Worm (Caenorhabditis elegans): ENCODE results near the gene pnk-4.

pnk-4 gene

ce11 chrX:5087366-5087891 lies at the start of gene pnk-4:
TSS of gene pnk-4 (plus strand) at chrX:5087841.
- TF ChIP-seq dmd-6 (GFP tag; IDR thresholded peaks at IDR 0.05) (0 out of 2 replicates have a peak, but pooled peaks have one; percentile 7), hif-1 (tag; optimal IDR thresholded peaks at IDR 0.05) (no peak), ctbp-1 (GFP tag; IDR thresholded peaks at IDR 0.05) (no peak), tra-1 (GFP tag; IDR thresholded peaks at IDR 0.05) (no peak), zip-11 (GFP tag; IDR thresholded peaks at IDR 0.05) (no peak), mxl-2 (GFP tag; conservative IDR thresholded peaks at IDR 0.05) (no peak), fos-1 (tag; optimal IDR thresholded peaks at IDR 0.05) (no peak), lin-15B (tag; optimal IDR thresholded peaks at IDR 0.05) (no peak), hlh-11 (tag; optimal IDR thresholded peaks at IDR 0.05) (peak; percentile 1), mes-2 (tag; optimal IDR thresholded peaks at IDR 0.05; ENCODE audit: poor library complexity, severe bottlenecking) (no peak), aha-1 (tag) (peak; percentile 95), dve-1 (tag; optimal IDR thresholded peaks at IDR 0.05; ENCODE audit: insufficient read depth) (peak; percentile 18)

ce11 chrX:5038812-5039211 lies 48.8 kb upstream of the pnk-4 start:
- TF ChIP-seq attf-4 (tag; optimal IDR thresholded peaks at IDR 0.05), result no peak
- no peak for TF ChIP-seq hif-1 (tag; optimal IDR thresholded peaks at IDR 0.05)
- no peak for TF ChIP-seq zip-11 (GFP tag; IDR thresholded peaks at IDR 0.05)
- TF ChIP-seq rbr-2 (tag; optimal IDR thresholded peaks at IDR 0.05), result no peak
- no peak for TF ChIP-seq ces-1 (GFP tag; optimal IDR thresholded peaks at IDR 0.05)
- no peak for TF ChIP-seq egl-43 (GFP tag; IDR thresholded peaks at IDR 0.05)
- no peak for TF ChIP-seq ZK546.5 (tag; optimal IDR thresholded peaks at IDR 0.05)
- TF ChIP-seq lin-1 (GFP tag; IDR thresholded peaks at IDR 0.05), result no peak
- no peak for TF ChIP-seq nhr-25 (tag; optimal IDR thresholded peaks at IDR 0.05; ENCODE audit: borderline replicate concordance, insufficient read depth)
- no peak for TF ChIP-seq hlh-11 (tag; optimal IDR thresholded peaks at IDR 0.05)
- no peak for TF ChIP-seq skn-1 (tag; optimal IDR thresholded peaks at IDR 0.05)
- no peak for TF ChIP-seq mxl-3 (GFP tag; optimal IDR thresholded peaks at IDR 0.05)
- no peak for TF ChIP-seq zfp-3 (GFP tag; conservative IDR thresholded peaks at IDR 0.05)
- no peak for TF ChIP-seq duxl-1 (tag; optimal IDR thresholded peaks at IDR 0.05; ENCODE audit: poor library complexity)
- no peak for TF ChIP-seq T20F7.1 (GFP tag; optimal IDR thresholded peaks at IDR 0.05)
- TF ChIP-seq Y75B8A.6 (GFP tag; IDR thresholded peaks at IDR 0.05), result no peak
- TF ChIP-seq dve-1 (tag; optimal IDR thresholded peaks at IDR 0.05; ENCODE audit: insufficient read depth), result no peak

ce11 chrX:5040038-5040437 lies 47.6 kb upstream of the pnk-4 start:
- TF ChIP-seq lim-7 (GFP tag; IDR thresholded peaks at IDR 0.05) (no peak), unc-62 (GFP tag; optimal IDR thresholded peaks at IDR 0.05 in 1 of 2) (peak in 1 of 2 experiments; percentile 92), unc-62 (tag; optimal IDR thresholded peaks at IDR 0.05) (no peak), egl-43 (GFP tag; IDR thresholded peaks at IDR 0.05) (no peak)

- TF ChIP-seq Y48G9A.11 (GFP tag; IDR thresholded peaks at IDR 0.05) (no peak), unc-62 (GFP tag; optimal IDR thresholded peaks at IDR 0.05 in 1 of 2) (peak in 1 of 2 experiments; percentile 30), unc-62 (tag; optimal IDR thresholded peaks at IDR 0.05) (no peak)
Observed at ce11 chrX:5043887-5044286, 43.8 kb upstream of the pnk-4 start, which contains the start of gene Y64H9A.2. TSS of gene Y64H9A.2 (plus strand) at chrX:5043976.

ce11 chrX:5059163-5059562 lies 28.5 kb upstream of the pnk-4 start, which contains the start of gene C24H10.4:
TSS of gene C24H10.4 (minus strand) at chrX:5059263.
- TF ChIP-seq nhr-77 (tag; optimal IDR thresholded peaks at IDR 0.05) (no peak), D1046.2 (GFP tag; IDR thresholded peaks at IDR 0.05) (no peak), nhr-48 (tag; optimal IDR thresholded peaks at IDR 0.05) (no peak), ceh-32 (tag; optimal IDR thresholded peaks at IDR 0.05; ENCODE audit: poor library complexity) (no peak), dve-1 (tag; optimal IDR thresholded peaks at IDR 0.05; ENCODE audit: insufficient read depth) (no peak), unc-130 (GFP tag; optimal IDR thresholded peaks at IDR 0.05) (no peak)
